Worm (Caenorhabditis elegans) whole organism, L1 larva: ENCODE data around the gene fbxb-71.

Experiments
- C04F5.9 ChIP-seq: sonication (generic microtip); optimal IDR thresholded peaks from 2 replicates; lab custom pipeline; 2016; ENCODE audit warnings: missing genetic modification characterization, missing compliant biosample characterization
- C16A3.4 ChIP-seq: fragments of 150-350 bp; optimal IDR thresholded peaks from 2 replicates; lab custom pipeline; 2014; ENCODE audit warnings: missing biosample characterization, missing genetic modification characterization
- C34B4.2 ChIP-seq: sonication (generic microtip); optimal IDR thresholded peaks from 2 replicates; lab custom pipeline; 2017; ENCODE audit warnings: mild to moderate bottlenecking, missing genetic modification characterization, missing compliant biosample characterization
- Y116A8C.19 ChIP-seq: sonication (generic microtip); optimal IDR thresholded peaks from 2 replicates; lab custom pipeline; 2016; ENCODE audit warnings: missing compliant biosample characterization, missing genetic modification characterization, borderline replicate concordance
- aly-2 ChIP-seq: fragments of 150-350 bp; optimal IDR thresholded peaks from 2 replicates; lab custom pipeline; 2014; ENCODE audit warnings: missing biosample characterization, missing genetic modification characterization
- ceh-8 ChIP-seq: fragments of 200-800 bp; sonication (Bioruptor generic); optimal IDR thresholded peaks from 2 replicates; lab custom pipeline; 2018; ENCODE audit warnings: mild to moderate bottlenecking, missing genetic modification characterization, moderate library complexity, missing compliant biosample characterization
- ces-1 ChIP-seq: fragments of 150-350 bp; optimal IDR thresholded peaks from 2 replicates; lab custom pipeline; 2014; ENCODE audit warnings: missing biosample characterization, missing genetic modification reagents, missing genetic modification characterization
- efl-1 ChIP-seq, 4 experiments: fragments of 150-350 bp; optimal IDR thresholded peaks in 3 of 4; peaks in 1 of 4; 1 replicate in 1 of 4; 2 replicates in 3 of 4; lab custom pipeline; 2014; ENCODE audit warnings: missing biosample characterization in 2 of 4, missing genetic modification characterization in 2 of 4, missing genetic modification reagents in 2 of 4
- egl-27 ChIP-seq, 2 experiments: fragments of 150-350 bp in 1 of 2; sonication (generic microtip); optimal IDR thresholded peaks; 3 replicates each; lab custom pipeline; 2017 to 2018; ENCODE audit warnings: missing biosample characterization in 2 of 2, missing genetic modification characterization in 2 of 2, missing genetic modification reagents in 2 of 2
- elt-2 ChIP-seq: sonication (generic microtip); optimal IDR thresholded peaks from 2 replicates; lab custom pipeline; 2016; ENCODE audit warnings: missing genetic modification characterization, mild to moderate bottlenecking, inconsistent platforms, missing compliant biosample characterization, missing genetic modification reagents
- elt-3 ChIP-seq, 6 experiments: fragments of 150-350 bp in 1 of 6; sonication (generic microtip); optimal IDR thresholded peaks; 2 replicates each; lab custom pipeline; 2017 to 2018; ENCODE audit warnings: missing biosample characterization in 6 of 6, missing genetic modification characterization in 6 of 6, inconsistent platforms in 1 of 6
- fkh-8 ChIP-seq: sonication (generic microtip); optimal IDR thresholded peaks from 2 replicates; lab custom pipeline; 2016; ENCODE audit warnings: mild to moderate bottlenecking, missing genetic modification characterization, missing compliant biosample characterization
- fos-1 ChIP-seq: fragments of 150-350 bp; optimal IDR thresholded peaks from 2 replicates; lab custom pipeline; 2014; ENCODE audit warnings: missing biosample characterization, missing genetic modification characterization
- hlh-17 ChIP-seq: fragments of 200-800 bp; sonication (Bioruptor generic); optimal IDR thresholded peaks from 2 replicates; lab custom pipeline; 2018; ENCODE audit warnings: missing genetic modification characterization, mild to moderate bottlenecking, missing compliant biosample characterization, moderate library complexity, borderline replicate concordance
- hpl-2 ChIP-seq: fragments of 150-350 bp; optimal IDR thresholded peaks from 2 replicates; lab custom pipeline; 2014; ENCODE audit warnings: missing biosample characterization, missing genetic modification reagents, missing genetic modification characterization
- irx-1 ChIP-seq: sonication (generic microtip); optimal IDR thresholded peaks from 2 replicates; lab custom pipeline; 2016; ENCODE audit warnings: missing genetic modification characterization, missing compliant biosample characterization
- jun-1 ChIP-seq: fragments of 150-350 bp; optimal IDR thresholded peaks from 2 replicates; lab custom pipeline; 2014; ENCODE audit warnings: missing biosample characterization, missing genetic modification reagents, missing genetic modification characterization
- mef-2 ChIP-seq: fragments of 150-350 bp; optimal IDR thresholded peaks from 2 replicates; lab custom pipeline; 2014; ENCODE audit warnings: missing biosample characterization, missing genetic modification characterization
- mep-1 ChIP-seq: fragments of 150-350 bp; optimal IDR thresholded peaks from 2 replicates; lab custom pipeline; 2014; ENCODE audit warnings: missing biosample characterization, missing genetic modification characterization
- nhr-19 ChIP-seq: fragments of 200-800 bp; sonication (Bioruptor generic); conservative IDR thresholded peaks from 2 replicates; pipeline ENCODE4 v1.3.6; 2022; ENCODE audit warnings: missing genetic modification characterization, missing compliant biosample characterization
- nhr-20 ChIP-seq: sonication (generic microtip); optimal IDR thresholded peaks from 2 replicates; lab custom pipeline; 2016; ENCODE audit warnings: mild to moderate bottlenecking, missing genetic modification characterization, missing compliant biosample characterization
- nhr-90 ChIP-seq: sonication (generic microtip); optimal IDR thresholded peaks from 2 replicates; lab custom pipeline; 2016; ENCODE audit warnings: mild to moderate bottlenecking, missing genetic modification characterization, missing compliant biosample characterization; ENCODE audit not compliant: poor library complexity
- pqm-1 ChIP-seq: sonication (generic microtip); optimal IDR thresholded peaks from 3 replicates; lab custom pipeline; 2017; ENCODE audit warnings: missing biosample characterization, missing genetic modification characterization
- snu-23 ChIP-seq: sonication (generic microtip); optimal IDR thresholded peaks from 2 replicates; lab custom pipeline; 2016; ENCODE audit warnings: missing genetic modification characterization, missing compliant biosample characterization
- tbx-2 ChIP-seq: sonication (generic microtip); optimal IDR thresholded peaks from 2 replicates; lab custom pipeline; 2016; ENCODE audit warnings: missing genetic modification characterization, missing compliant biosample characterization
- unc-130 ChIP-seq: fragments of 150-350 bp; optimal IDR thresholded peaks from 2 replicates; lab custom pipeline; 2017; ENCODE audit warnings: missing biosample characterization, missing genetic modification characterization, inconsistent platforms
- unc-62 ChIP-seq: fragments of 150-350 bp; optimal IDR thresholded peaks from 2 replicates; lab custom pipeline; 2014; ENCODE audit warnings: missing biosample characterization, missing genetic modification reagents, missing genetic modification characterization
- unc-86 ChIP-seq: sonication (generic microtip); optimal IDR thresholded peaks from 2 replicates; lab custom pipeline; 2016; ENCODE audit warnings: missing genetic modification characterization, missing compliant biosample characterization
- unc-98 ChIP-seq: fragments of 200-800 bp; sonication (Bioruptor generic); IDR thresholded peaks from 2 replicates; pipeline ENCODE4 v1.3.6; 2022; ENCODE audit warnings: missing genetic modification characterization, missing compliant biosample characterization
- xbp-1 ChIP-seq: sonication (generic microtip); optimal IDR thresholded peaks from 2 replicates; lab custom pipeline; 2016; ENCODE audit warnings: missing genetic modification characterization, missing compliant biosample characterization
- zip-4 ChIP-seq: fragments of 200-800 bp; sonication (Bioruptor generic); optimal IDR thresholded peaks from 2 replicates; lab custom pipeline; 2018; ENCODE audit warnings: mild to moderate bottlenecking, missing genetic modification characterization, moderate library complexity, missing compliant biosample characterization
- ztf-4 ChIP-seq: fragments of 150-350 bp; optimal IDR thresholded peaks from 2 replicates; lab custom pipeline; 2014; ENCODE audit warnings: missing biosample characterization, missing genetic modification characterization

fbxb-71 gene

DNA sequence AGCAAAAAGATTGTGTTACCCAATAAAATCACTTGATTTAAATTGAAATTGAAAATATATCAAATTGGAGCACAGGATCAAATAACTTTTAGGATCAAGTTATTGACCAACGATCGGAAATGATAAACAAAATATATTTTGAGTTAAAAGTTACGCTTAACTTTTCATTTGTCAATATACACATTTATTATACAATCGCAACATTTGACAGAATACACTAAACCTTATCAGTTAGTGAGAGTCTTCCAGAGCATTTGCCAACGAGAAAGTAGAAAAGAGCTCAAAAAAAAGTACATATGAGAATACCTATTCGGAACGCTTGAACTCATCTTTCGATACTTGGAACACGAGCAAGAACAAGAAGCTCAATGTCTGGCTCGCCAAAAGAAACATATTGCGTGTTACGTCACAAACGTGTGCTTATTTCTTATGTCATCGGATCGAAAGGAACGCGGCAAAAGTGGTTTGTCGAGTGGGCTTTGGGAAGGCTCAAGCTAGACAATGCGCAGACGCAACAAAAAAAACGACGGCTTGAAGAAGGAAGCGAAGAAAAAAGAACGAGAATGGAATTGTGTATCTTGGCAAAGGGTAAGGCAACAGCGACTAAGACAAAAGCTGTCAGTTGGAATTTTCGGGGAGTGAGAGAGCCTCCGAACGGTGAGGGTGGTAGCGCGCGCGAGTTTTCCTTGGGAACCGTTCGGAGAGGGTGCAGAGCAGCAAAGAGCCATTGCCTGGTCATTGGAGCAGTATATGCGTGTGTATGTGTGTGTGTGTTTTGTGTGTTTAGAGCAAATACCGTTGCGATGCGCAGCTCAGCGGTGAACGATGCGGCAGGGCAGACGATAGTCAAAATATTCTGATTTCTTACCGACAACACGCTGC, 36.1 kb upstream of the fbxb-71 start:
- TF ChIP-seq mep-1 (tag; lab: Kevin White, UChicago) = no peak
- no peak for TF ChIP-seq snu-23 (GFP tag; lab: Kevin White, UChicago)
- TF ChIP-seq Y116A8C.19 = no peak
- no peak for TF ChIP-seq ztf-4 (tag; lab: Kevin White, UChicago)
- no peak for TF ChIP-seq C34B4.2 (tag; lab: Kevin White, UChicago)
- TF ChIP-seq egl-27 (tag; optimal IDR thresholded peaks at IDR 0.05; lab: Kevin White, UChicago) = no peak
- no peak for TF ChIP-seq unc-86
- no peak for TF ChIP-seq hpl-2
- TF ChIP-seq ceh-8 (GFP tag; lab: Kevin White, UChicago) = no peak
- TF ChIP-seq C16A3.4 = no peak

ce11 chrX:3228701-3229100, 34.0 kb upstream of the fbxb-71 start:
- TF ChIP-seq nhr-19 (no peak), unc-130 (tag; lab: Kevin White, UChicago) (no peak), ztf-4 (tag; lab: Kevin White, UChicago) (no peak), efl-1 (optimal IDR thresholded peaks at IDR 0.05; lab: Kevin White, UChicago) (no peak), efl-1 (GFP tag; optimal IDR thresholded peaks at IDR 0.05 in 1 of 2; lab: Kevin White, UChicago) (peak in 1 of 2 experiments; percentile 61)

DNA sequence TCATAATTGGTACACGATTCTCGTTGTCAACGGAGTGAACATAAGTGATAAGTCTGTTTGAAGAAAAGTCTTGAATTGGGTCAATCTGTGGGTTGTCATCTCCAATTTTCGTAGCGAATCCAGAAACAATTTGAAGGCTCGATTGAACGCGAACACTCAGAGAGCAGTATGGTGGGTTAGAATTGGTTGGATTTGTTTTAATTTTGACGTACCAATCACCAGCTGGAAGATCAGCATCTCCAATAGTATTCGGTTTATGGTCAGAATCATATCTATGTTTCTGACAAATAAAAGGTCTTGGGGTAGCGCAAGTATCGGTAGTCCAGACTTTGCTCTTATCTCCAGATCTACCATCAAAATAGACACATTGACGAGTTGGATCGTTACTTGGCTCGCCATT, 32.1 kb upstream of the fbxb-71 start:
- TF ChIP-seq elt-3 (tag; optimal IDR thresholded peaks at IDR 0.05; lab: Kevin White, UChicago) = no peak
- TF ChIP-seq tbx-2 (tag; lab: Kevin White, UChicago) = no peak
- no peak for TF ChIP-seq egl-27 (tag; optimal IDR thresholded peaks at IDR 0.05; lab: Kevin White, UChicago)
- TF ChIP-seq aly-2 (tag; lab: Kevin White, UChicago) = no peak
- no peak for TF ChIP-seq C04F5.9 (tag; lab: Kevin White, UChicago)
- TF ChIP-seq unc-62 (GFP tag; lab: Kevin White, UChicago) = no peak
- no peak for TF ChIP-seq irx-1
- no peak for TF ChIP-seq xbp-1 (tag; lab: Kevin White, UChicago)
- TF ChIP-seq hlh-17 (GFP tag; lab: Kevin White, UChicago) = no peak
- TF ChIP-seq zip-4 (GFP tag; lab: Kevin White, UChicago) = no peak
- no peak for TF ChIP-seq fkh-8 (tag; lab: Kevin White, UChicago)
- TF ChIP-seq C34B4.2 (tag; lab: Kevin White, UChicago) = no peak
- no peak for TF ChIP-seq fos-1 (tag; lab: Kevin White, UChicago)
- TF ChIP-seq mef-2 = no peak
- TF ChIP-seq unc-98 (GFP tag; lab: Robert Waterston, UW) = no peak

DNA sequence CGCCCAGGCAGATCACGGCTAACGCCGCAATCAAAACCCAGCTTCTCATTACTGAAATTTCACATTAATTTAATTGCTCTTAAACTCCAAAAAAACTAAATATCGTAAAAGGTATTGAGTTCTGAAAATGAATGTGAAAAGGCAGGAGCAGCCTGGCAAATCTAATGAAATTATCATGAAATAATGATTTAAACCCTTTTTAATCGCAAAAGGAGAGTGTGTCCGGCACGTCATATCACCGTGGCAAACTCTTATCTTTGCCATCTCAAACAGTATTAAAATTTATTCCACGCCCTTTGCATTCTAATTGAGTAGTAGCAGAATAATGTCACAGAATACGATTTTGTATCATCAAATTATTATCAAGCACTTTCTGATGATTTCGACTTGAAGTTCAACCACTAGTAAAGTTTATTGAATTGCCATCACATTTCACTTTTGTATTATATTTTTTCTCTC, 27.3 kb upstream of the fbxb-71 start, which contains the start of gene F28B4.3:
TSS of gene F28B4.3 (minus strand) at position 51 of the 459 bp plus-strand sequence.
- peak; percentile 2 for TF ChIP-seq nhr-20
- no peak for TF ChIP-seq ces-1 (GFP tag; lab: Kevin White, UChicago)
- TF ChIP-seq elt-2 (tag; lab: Kevin White, UChicago) = peak; percentile 88
- peak; percentile 75 for TF ChIP-seq pqm-1 (tag; lab: Kevin White, UChicago)
- peak; percentile 25 for TF ChIP-seq jun-1

ce11 chrX:3243614-3244013, 19.1 kb upstream of the fbxb-71 start, which contains the start of gene irg-7:
Gene irg-7 (minus strand): TSS chrX:3243636.
- TF ChIP-seq nhr-90 (tag; lab: Kevin White, UChicago) (no peak), elt-2 (tag; lab: Kevin White, UChicago) (peak; percentile 41)
